Worm (Caenorhabditis elegans): ENCODE measurements around the gene C39B5.10.

Gene C39B5.10

ce11 chrIII:2240471-2240870, 1.0 kb upstream of the C39B5.10 start, which contains the start of gene srz-56:
TSS of gene srz-56 (plus strand) at chrIII:2240771.
- no peak for TF ChIP-seq nhr-12 (tag; optimal IDR thresholded peaks at IDR 0.05)
- no peak for TF ChIP-seq C04F5.9 (tag; optimal IDR thresholded peaks at IDR 0.05)
- TF ChIP-seq nhr-19 (GFP tag; conservative IDR thresholded peaks at IDR 0.05): no peak
- TF ChIP-seq hlh-17 (GFP tag; optimal IDR thresholded peaks at IDR 0.05; ENCODE audit: borderline replicate concordance): no peak
- no peak for TF ChIP-seq blmp-1 (tag; optimal IDR thresholded peaks at IDR 0.05)
- no peak for TF ChIP-seq pax-3 (tag; optimal IDR thresholded peaks at IDR 0.05)

- peak; percentile 53 for TF ChIP-seq nhr-85 (tag)
- TF ChIP-seq irx-1 (tag; optimal IDR thresholded peaks at IDR 0.05): no peak
- no peak for TF ChIP-seq efl-1 (optimal IDR thresholded peaks at IDR 0.05)
- TF ChIP-seq efl-1 (GFP tag; optimal IDR thresholded peaks at IDR 0.05 in 1 of 2): peak in 1 of 2 experiments; percentile 32
- TF ChIP-seq egl-13 (tag; optimal IDR thresholded peaks at IDR 0.05): no peak
Measured at ce11 chrIII:2234192-2234934, 5.1 kb downstream of the C39B5.10 start, which contains the start of gene C39B5.2. TSS of gene C39B5.2 (plus strand) at chrIII:2234884.

ce11 chrIII:2233399-2233798, 6.0 kb downstream of the C39B5.10 start:
- TF ChIP-seq efl-1 (optimal IDR thresholded peaks at IDR 0.05) (no peak), efl-1 (GFP tag; optimal IDR thresholded peaks at IDR 0.05 in 1 of 2) (peak in 1 of 2 experiments; percentile 75), hpl-2 (GFP tag; optimal IDR thresholded peaks at IDR 0.05) (no peak)

ce11 chrIII:2232360-2232759, 7.1 kb downstream of the C39B5.10 start, which contains the start of gene fbxa-47:
TSS of gene fbxa-47 (minus strand) at chrIII:2232460.
- TF ChIP-seq nhr-28 (tag; optimal IDR thresholded peaks at IDR 0.05) (no peak), efl-3 (GFP tag; optimal IDR thresholded peaks at IDR 0.05) (no peak), hlh-17 (GFP tag; optimal IDR thresholded peaks at IDR 0.05; ENCODE audit: borderline replicate concordance) (no peak), lin-35 (GFP tag; optimal IDR thresholded peaks at IDR 0.05) (no peak), mdl-1 (tag; optimal IDR thresholded peaks at IDR 0.05) (no peak), nhr-84 (tag; optimal IDR thresholded peaks at IDR 0.05) (no peak), ceh-88 (GFP tag; IDR thresholded peaks at IDR 0.05) (no peak), unc-130 (tag; optimal IDR thresholded peaks at IDR 0.05) (no peak), lin-39 (tag; optimal IDR thresholded peaks at IDR 0.05) (no peak), lin-14 (GFP tag; optimal IDR thresholded peaks at IDR 0.05) (no peak), grh-1 (GFP tag; IDR thresholded peaks at IDR 0.05) (no peak), nhr-12 (tag; optimal IDR thresholded peaks at IDR 0.05) (no peak), ces-1 (GFP tag; optimal IDR thresholded peaks at IDR 0.05) (no peak)

- no peak for TF ChIP-seq ets-5 (GFP tag; IDR thresholded peaks at IDR 0.05)
- no peak for TF ChIP-seq alr-1 (tag; optimal IDR thresholded peaks at IDR 0.05; ENCODE audit: borderline replicate concordance)
- TF ChIP-seq ceh-90 (tag; optimal IDR thresholded peaks at IDR 0.05): no peak
- TF ChIP-seq nhr-19 (GFP tag; conservative IDR thresholded peaks at IDR 0.05): no peak
- TF ChIP-seq pax-3 (tag; optimal IDR thresholded peaks at IDR 0.05): no peak
- TF ChIP-seq nhr-76 (tag; optimal IDR thresholded peaks at IDR 0.05): no peak
- TF ChIP-seq sptf-1 (tag; optimal IDR thresholded peaks at IDR 0.05): no peak
- TF ChIP-seq mdl-1 (tag; optimal IDR thresholded peaks at IDR 0.05): no peak
- TF ChIP-seq isw-1 (GFP tag; IDR thresholded peaks at IDR 0.05): no peak
- TF ChIP-seq efl-1 (optimal IDR thresholded peaks at IDR 0.05): no peak
- no peak for TF ChIP-seq efl-1 (GFP tag; optimal IDR thresholded peaks at IDR 0.05 in 1 of 2)
- no peak for TF ChIP-seq mab-9 (GFP tag; IDR thresholded peaks at IDR 0.05)
- TF ChIP-seq ztf-11 (tag; optimal IDR thresholded peaks at IDR 0.05): no peak
- no peak for TF ChIP-seq F16B12.6 (tag; optimal IDR thresholded peaks at IDR 0.05)
- TF ChIP-seq nhr-12 (tag; optimal IDR thresholded peaks at IDR 0.05): no peak
Measured at ce11 chrIII:2227407-2227806, 12.0 kb downstream of the C39B5.10 start, which contains the start of gene fbxa-62. TSS of gene fbxa-62 (plus strand) at chrIII:2227707.
